Fruit fly (Drosophila melanogaster) whole organism: Measurements from ENCODE around the gene CG4733.

Experiments used
- EcR ChIP-seq, 2 experiments: fragments of >200 bp; optimal IDR thresholded peaks; 2 replicates each; lab custom pipeline; 2017; ENCODE audit warnings: missing biosample characterization in 2 of 2, missing genetic modification characterization in 2 of 2, missing genetic modification reagents in 2 of 2
- pan ChIP-seq: fragments of >200 bp; optimal IDR thresholded peaks from 2 replicates; lab custom pipeline; 2017

DNA sequence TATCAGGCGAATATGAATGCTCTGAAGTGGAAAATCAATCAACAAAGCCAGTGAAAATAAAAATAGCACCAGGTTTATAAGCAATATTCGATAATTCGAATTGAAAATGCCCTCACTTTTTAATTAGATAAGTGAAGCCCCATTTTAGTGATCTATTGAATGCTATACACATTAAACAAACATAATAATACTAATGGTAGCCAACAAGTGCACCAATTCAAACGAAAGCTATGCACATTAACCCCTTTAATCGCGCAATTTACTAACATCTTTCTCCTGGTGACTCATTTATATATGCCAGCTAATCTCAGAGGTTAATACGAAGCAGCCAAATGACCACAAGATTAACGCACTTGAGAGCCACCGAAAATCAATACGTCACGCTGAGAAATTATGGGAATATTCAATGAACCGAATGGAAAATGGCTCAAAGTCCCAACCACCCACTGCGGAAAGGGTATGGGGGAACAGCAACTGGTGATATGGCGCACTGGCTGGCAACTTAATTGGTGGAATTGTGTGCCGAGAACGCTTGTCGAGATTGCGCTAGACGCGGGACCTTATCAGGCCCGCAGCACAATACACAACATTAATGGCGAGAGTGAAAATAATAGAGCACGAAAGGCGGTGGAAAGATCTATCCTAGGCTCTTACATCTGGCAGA lies 31.0 kb upstream of the CG4733 start:
- TF ChIP-seq pan (no peak), EcR (GFP tag; optimal IDR thresholded peaks at IDR 0.05; lab: Kevin White, UChicago) (no peak)
